Fruit fly (Drosophila melanogaster): ENCODE results near the gene RecQ5.
A peak's percentile ranks its signal among the peaks of the same experiment; 100 is the strongest.

The RecQ5 gene

DNA sequence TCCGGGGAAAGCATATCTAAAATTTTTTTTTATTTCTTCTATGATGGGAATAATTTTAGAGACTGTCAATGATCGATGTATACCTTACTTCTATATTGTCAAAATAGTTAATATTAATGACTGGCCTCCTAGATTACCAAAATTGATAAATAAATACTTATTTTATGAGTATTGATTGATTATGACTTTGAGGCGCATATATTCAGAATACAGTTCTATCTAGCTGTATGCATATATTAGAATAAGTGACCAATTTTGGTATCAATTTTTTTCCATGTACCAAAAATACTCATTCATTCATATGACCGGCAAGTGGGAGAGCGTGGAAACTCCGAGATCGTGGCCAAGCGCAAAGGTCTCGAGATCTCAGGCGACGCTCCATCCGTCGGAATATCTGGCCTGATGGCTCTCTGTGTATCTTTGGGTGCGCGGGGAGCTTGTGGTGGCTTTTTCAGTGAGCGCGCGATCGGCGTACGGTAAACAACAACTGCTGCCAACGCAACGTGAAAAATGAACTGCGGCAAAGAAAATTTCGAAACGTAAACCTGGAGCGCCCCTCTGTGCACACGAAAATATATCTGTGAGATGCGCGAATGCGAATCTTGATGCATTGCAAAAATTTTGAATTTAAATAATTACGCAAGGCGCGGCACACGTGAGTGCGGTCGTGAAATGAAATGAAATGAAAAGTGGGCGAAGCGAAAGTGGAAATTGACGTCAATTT lies 40.7 kb upstream of the RecQ5 start, which contains the start of the genes CG43121 and ome (continued):
- TF ChIP-seq CG11696 (GFP tag; IDR thresholded peaks at IDR 0.05) = no peak
- TF ChIP-seq ab (GFP tag; optimal IDR thresholded peaks at IDR 0.05) = no peak
- no peak for TF ChIP-seq CG3847 (GFP tag; IDR thresholded peaks at IDR 0.05)
- TF ChIP-seq Bgb (GFP tag; IDR thresholded peaks at IDR 0.05; ENCODE audit: partially characterized antibody) = peak; percentile 35; the same call in 1 of the 2 replicates
- peak; percentile 49 for TF ChIP-seq Deaf1 (tag; optimal IDR thresholded peaks at IDR 0.05)
- TF ChIP-seq CG13624 (GFP tag; optimal IDR thresholded peaks at IDR 0.05) = peak; percentile 12
- TF ChIP-seq Spps (tag; optimal IDR thresholded peaks at IDR 0.05) = no peak
- no peak for TF ChIP-seq CG1024 (GFP tag; IDR thresholded peaks at IDR 0.05)
- no peak for TF ChIP-seq seq (GFP tag; IDR thresholded peaks at IDR 0.05)
- no peak for TF ChIP-seq CG13123 (GFP tag; optimal IDR thresholded peaks at IDR 0.05)
- TF ChIP-seq Gsc (GFP tag; IDR thresholded peaks at IDR 0.05) = no peak
- no peak for TF ChIP-seq sima (GFP tag; optimal IDR thresholded peaks at IDR 0.05)
- peak; percentile 51; the same call in 2 of the 3 replicates for TF ChIP-seq row (GFP tag; IDR thresholded peaks at IDR 0.05)
- no peak for TF ChIP-seq sna (GFP tag; IDR thresholded peaks at IDR 0.05; ENCODE audit: partially characterized antibody)
- no peak for TF ChIP-seq crp (GFP tag; optimal IDR thresholded peaks at IDR 0.05)
- peak; percentile 11 for TF ChIP-seq CG7987 (GFP tag; optimal IDR thresholded peaks at IDR 0.05)
- no peak for TF ChIP-seq CG7357 (GFP tag; IDR thresholded peaks at IDR 0.05)
- peak in 1 of 2 experiments; percentile 27 for TF ChIP-seq bsh (GFP tag; optimal IDR thresholded peaks at IDR 0.05)
- no peak for TF ChIP-seq lmd (GFP tag; IDR thresholded peaks at IDR 0.05)
- TF ChIP-seq CG1603 (tag; optimal IDR thresholded peaks at IDR 0.05) = no peak
- TF ChIP-seq Lim3 (GFP tag; IDR thresholded peaks at IDR 0.05) = no peak
- 0 out of 3 replicates have a peak, but pooled peaks have one; percentile 10 for TF ChIP-seq dysf (GFP tag; IDR thresholded peaks at IDR 0.05)
- no peak for TF ChIP-seq repo (GFP tag; optimal IDR thresholded peaks at IDR 0.05)
- TF ChIP-seq insv (GFP tag; optimal IDR thresholded peaks at IDR 0.05) = no peak
- TF ChIP-seq Hr3 (GFP tag; optimal IDR thresholded peaks at IDR 0.05) = no peak
- no peak for TF ChIP-seq toy (GFP tag; IDR thresholded peaks at IDR 0.05)
- TF ChIP-seq CG18476 (GFP tag; optimal IDR thresholded peaks at IDR 0.05) = no peak
- no peak for TF ChIP-seq tll (GFP tag; optimal IDR thresholded peaks at IDR 0.05)
- no peak for TF ChIP-seq phol (tag; optimal IDR thresholded peaks at IDR 0.05)
- TF ChIP-seq CG1233 (GFP tag; optimal IDR thresholded peaks at IDR 0.05) = no peak
- TF ChIP-seq Chrac-16 (GFP tag; optimal IDR thresholded peaks at IDR 0.05) = no peak
- TF ChIP-seq ara (GFP tag; IDR thresholded peaks at IDR 0.05) = 0 out of 2 replicates have a peak, but pooled peaks have one; percentile 27
- TF ChIP-seq slp2 (GFP tag; optimal IDR thresholded peaks at IDR 0.05) = no peak
- no peak for TF ChIP-seq sim (GFP tag; IDR thresholded peaks at IDR 0.05)
- TF ChIP-seq Ssrp (tag; optimal IDR thresholded peaks at IDR 0.05) = no peak
- TF ChIP-seq mam (GFP tag; optimal IDR thresholded peaks at IDR 0.05) = no peak
- TF ChIP-seq bab2 (GFP tag; optimal IDR thresholded peaks at IDR 0.05) = peak; percentile 2
- no peak for TF ChIP-seq cad (GFP tag; optimal IDR thresholded peaks at IDR 0.05)
- TF ChIP-seq org-1 (GFP tag; optimal IDR thresholded peaks at IDR 0.05) = no peak
- no peak for TF ChIP-seq CoRest (tag; optimal IDR thresholded peaks at IDR 0.05)
- TF ChIP-seq CG14441 (GFP tag; IDR thresholded peaks at IDR 0.05) = no peak
- no peak for TF ChIP-seq CG33213 (GFP tag; optimal IDR thresholded peaks at IDR 0.05)
- TF ChIP-seq Vsx1 (GFP tag; optimal IDR thresholded peaks at IDR 0.05) = no peak
- no peak for TF ChIP-seq corto (GFP tag; optimal IDR thresholded peaks at IDR 0.05)
- no peak for TF ChIP-seq kay (GFP tag; optimal IDR thresholded peaks at IDR 0.05)
- TF ChIP-seq gcm (GFP tag; optimal IDR thresholded peaks at IDR 0.05) = no peak
- no peak for TF ChIP-seq klu (GFP tag; IDR thresholded peaks at IDR 0.05)
- no peak for TF ChIP-seq bcd (GFP tag; optimal IDR thresholded peaks at IDR 0.05)
- no peak for TF ChIP-seq CG12219 (GFP tag; optimal IDR thresholded peaks at IDR 0.05)
- no peak for TF ChIP-seq HLH54F (GFP tag; optimal IDR thresholded peaks at IDR 0.05)
